Worm (Caenorhabditis elegans): Measurements from ENCODE around the gene Y73B6BL.29.

The Y73B6BL.29 gene

ce11 chrIV:6326448-6326847 lies 4.7 kb downstream of the Y73B6BL.29 start, which contains the start of gene lsm-8:
TSS of gene lsm-8 (plus strand) at chrIV:6326526.
- TF ChIP-seq aly-1 (tag; optimal IDR thresholded peaks at IDR 0.05): no peak
- TF ChIP-seq ceh-13 (GFP tag; optimal IDR thresholded peaks at IDR 0.05): no peak
- no peak for TF ChIP-seq ceh-36 (tag; optimal IDR thresholded peaks at IDR 0.05)
- no peak for TF ChIP-seq flt-1 (GFP tag; IDR thresholded peaks at IDR 0.05)
- TF ChIP-seq F13C5.2 (tag; optimal IDR thresholded peaks at IDR 0.05): no peak
- TF ChIP-seq B0310.2 (tag; optimal IDR thresholded peaks at IDR 0.05): no peak
- TF ChIP-seq hnd-1 (tag; optimal IDR thresholded peaks at IDR 0.05): no peak
- TF ChIP-seq ets-7 (tag; optimal IDR thresholded peaks at IDR 0.05): no peak
- TF ChIP-seq tra-4 (tag; optimal IDR thresholded peaks at IDR 0.05): no peak
- TF ChIP-seq tbx-11 (GFP tag; IDR thresholded peaks at IDR 0.05): no peak
- TF ChIP-seq hmg-4 (GFP tag; optimal IDR thresholded peaks at IDR 0.05): no peak
- TF ChIP-seq tbx-37 (GFP tag; conservative IDR thresholded peaks at IDR 0.05): no peak
- TF ChIP-seq scrt-1 (GFP tag; IDR thresholded peaks at IDR 0.05): no peak
- no peak for TF ChIP-seq hmbx-1 (tag; optimal IDR thresholded peaks at IDR 0.05)

- TF ChIP-seq ceh-13 (GFP tag; optimal IDR thresholded peaks at IDR 0.05): no peak
- TF ChIP-seq B0310.2 (tag; optimal IDR thresholded peaks at IDR 0.05): no peak
- TF ChIP-seq scrt-1 (GFP tag; IDR thresholded peaks at IDR 0.05): no peak
- no peak for TF ChIP-seq tbx-11 (GFP tag; IDR thresholded peaks at IDR 0.05)
- TF ChIP-seq pes-1 (GFP tag; IDR thresholded peaks at IDR 0.05): no peak
- TF ChIP-seq ets-7 (tag; optimal IDR thresholded peaks at IDR 0.05): no peak
- no peak for TF ChIP-seq tra-4 (tag; optimal IDR thresholded peaks at IDR 0.05)
- TF ChIP-seq F13C5.2 (tag; optimal IDR thresholded peaks at IDR 0.05): no peak
- no peak for TF ChIP-seq tbx-37 (GFP tag; conservative IDR thresholded peaks at IDR 0.05)
- TF ChIP-seq hnd-1 (tag; optimal IDR thresholded peaks at IDR 0.05): no peak
Measured at ce11 chrIV:6327363-6328015, 5.8 kb downstream of the Y73B6BL.29 start.

ce11 chrIV:6328198-6328597 lies 6.5 kb downstream of the Y73B6BL.29 start:
- TF ChIP-seq hnd-1 (tag; optimal IDR thresholded peaks at IDR 0.05): no peak
- TF ChIP-seq aly-1 (tag; optimal IDR thresholded peaks at IDR 0.05): no peak
- TF ChIP-seq F13C5.2 (tag; optimal IDR thresholded peaks at IDR 0.05): no peak
- TF ChIP-seq sea-1 (GFP tag; conservative IDR thresholded peaks at IDR 0.05): no peak
- TF ChIP-seq ets-7 (tag; optimal IDR thresholded peaks at IDR 0.05): no peak

ce11 chrIV:6329339-6329738 lies 7.6 kb downstream of the Y73B6BL.29 start, which contains the start of gene seu-1:
TSS of gene seu-1 (plus strand) at chrIV:6329639.
- TF ChIP-seq F13C5.2 (tag; optimal IDR thresholded peaks at IDR 0.05) (no peak), tbx-37 (GFP tag; conservative IDR thresholded peaks at IDR 0.05) (no peak), hnd-1 (tag; optimal IDR thresholded peaks at IDR 0.05) (no peak), aly-1 (tag; optimal IDR thresholded peaks at IDR 0.05) (no peak), hmg-4 (GFP tag; optimal IDR thresholded peaks at IDR 0.05) (no peak), pes-1 (GFP tag; IDR thresholded peaks at IDR 0.05) (no peak), B0310.2 (tag; optimal IDR thresholded peaks at IDR 0.05) (no peak), ama-1 (optimal IDR thresholded peaks at IDR 0.05) (no peak), sea-1 (GFP tag; conservative IDR thresholded peaks at IDR 0.05) (no peak), ceh-36 (tag; optimal IDR thresholded peaks at IDR 0.05) (no peak), ceh-13 (GFP tag; optimal IDR thresholded peaks at IDR 0.05) (no peak), hmbx-1 (tag; optimal IDR thresholded peaks at IDR 0.05) (no peak), ets-7 (tag; optimal IDR thresholded peaks at IDR 0.05) (no peak)

ce11 chrIV:6330790-6331189 lies 9.1 kb downstream of the Y73B6BL.29 start:
- no peak for TF ChIP-seq sea-1 (GFP tag; conservative IDR thresholded peaks at IDR 0.05)
- TF ChIP-seq scrt-1 (GFP tag; IDR thresholded peaks at IDR 0.05): no peak
- no peak for TF ChIP-seq ama-1 (optimal IDR thresholded peaks at IDR 0.05)
- TF ChIP-seq aly-1 (tag; optimal IDR thresholded peaks at IDR 0.05): no peak
- TF ChIP-seq ceh-36 (tag; optimal IDR thresholded peaks at IDR 0.05): no peak
- TF ChIP-seq F13C5.2 (tag; optimal IDR thresholded peaks at IDR 0.05): no peak

- no peak for TF ChIP-seq hmg-4 (GFP tag; optimal IDR thresholded peaks at IDR 0.05)
- no peak for TF ChIP-seq flt-1 (GFP tag; IDR thresholded peaks at IDR 0.05)
- TF ChIP-seq hnd-1 (tag; optimal IDR thresholded peaks at IDR 0.05): no peak
- TF ChIP-seq F13C5.2 (tag; optimal IDR thresholded peaks at IDR 0.05): no peak
- TF ChIP-seq pes-1 (GFP tag; IDR thresholded peaks at IDR 0.05): no peak
Measured at ce11 chrIV:6333915-6334314, 12.2 kb downstream of the Y73B6BL.29 start, which contains the start of gene blos-2. TSS of gene blos-2 (plus strand) at chrIV:6334215.

- TF ChIP-seq tbx-11 (GFP tag; IDR thresholded peaks at IDR 0.05): no peak
- no peak for TF ChIP-seq B0310.2 (tag; optimal IDR thresholded peaks at IDR 0.05)
- TF ChIP-seq hmg-4 (GFP tag; optimal IDR thresholded peaks at IDR 0.05): no peak
- TF ChIP-seq pes-1 (GFP tag; IDR thresholded peaks at IDR 0.05): no peak
- no peak for TF ChIP-seq ets-7 (tag; optimal IDR thresholded peaks at IDR 0.05)
- TF ChIP-seq ceh-13 (GFP tag; optimal IDR thresholded peaks at IDR 0.05): no peak
- no peak for TF ChIP-seq scrt-1 (GFP tag; IDR thresholded peaks at IDR 0.05)
- no peak for TF ChIP-seq tbx-37 (GFP tag; conservative IDR thresholded peaks at IDR 0.05)
Measured at ce11 chrIV:6335908-6336307, 14.2 kb downstream of the Y73B6BL.29 start, which contains the start of gene mif-4. TSS of gene mif-4 (minus strand) at chrIV:6335994.

- no peak for TF ChIP-seq pes-1 (GFP tag; IDR thresholded peaks at IDR 0.05)
- no peak for TF ChIP-seq hmg-4 (GFP tag; optimal IDR thresholded peaks at IDR 0.05)
- no peak for TF ChIP-seq flt-1 (GFP tag; IDR thresholded peaks at IDR 0.05)
Measured at ce11 chrIV:6336748-6337147, 15.0 kb downstream of the Y73B6BL.29 start.

All from whole organism, early embryonic.